Worm (Caenorhabditis elegans) whole organism, L4/young adult: ENCODE results near the gene glb-17.

ENCODE experiments used
- W03F9.2 ChIP-seq: fragments of 150-350 bp; optimal IDR thresholded peaks from 2 replicates; lab custom pipeline; 2014; ENCODE audit warnings: missing biosample characterization, missing genetic modification characterization
- dao-5 ChIP-seq: sonication (generic microtip); optimal IDR thresholded peaks from 2 replicates; lab custom pipeline; 2016; ENCODE audit warnings: missing genotype, missing genetic modification characterization, moderate library complexity, missing compliant biosample characterization
- him-1 ChIP-seq: sonication (generic microtip); optimal IDR thresholded peaks from 2 replicates; lab custom pipeline; 2016; ENCODE audit warnings: missing genotype, missing genetic modification reagents, missing genetic modification characterization, missing compliant biosample characterization

- TF ChIP-seq him-1 (no peak), dao-5 (tag; lab: Kevin White, UChicago) (no peak), W03F9.2 (tag; lab: Kevin White, UChicago) (no peak)
Measured at ce11 chrX:9585584-9586166, 8.8 kb upstream of the glb-17 start.
